Fruit fly (Drosophila melanogaster) whole organism, larva: Measurements from ENCODE around the gene smo.

Experiments
- noc ChIP-seq: fragments of 200-800 bp; sonication (Bioruptor generic); optimal IDR thresholded peaks from 3 replicates; lab custom pipeline; 2019; ENCODE audit warnings: missing biosample characterization, mild to moderate bottlenecking, missing genetic modification characterization, moderate library complexity

smo gene

DNA sequence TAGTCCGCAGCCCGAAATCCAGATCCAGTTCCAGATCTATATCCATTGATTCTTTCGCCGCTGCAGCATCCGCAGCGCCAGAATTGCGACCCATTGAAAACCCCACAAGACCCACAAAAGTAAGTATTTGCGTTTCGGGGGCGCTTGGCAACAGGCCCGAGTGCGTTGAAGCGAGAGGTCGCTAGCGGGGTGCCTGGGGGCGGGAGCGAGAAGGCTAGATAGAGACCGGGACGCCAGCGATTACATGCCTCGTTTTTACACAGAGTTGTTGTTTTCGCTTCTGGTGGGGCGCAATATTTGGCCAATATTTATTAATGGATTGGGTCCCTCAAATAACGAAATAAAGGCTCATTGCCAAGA lies 20.9 kb downstream of the smo start:
- no peak for TF ChIP-seq noc (tag; lab: Kevin White, UChicago)

DNA sequence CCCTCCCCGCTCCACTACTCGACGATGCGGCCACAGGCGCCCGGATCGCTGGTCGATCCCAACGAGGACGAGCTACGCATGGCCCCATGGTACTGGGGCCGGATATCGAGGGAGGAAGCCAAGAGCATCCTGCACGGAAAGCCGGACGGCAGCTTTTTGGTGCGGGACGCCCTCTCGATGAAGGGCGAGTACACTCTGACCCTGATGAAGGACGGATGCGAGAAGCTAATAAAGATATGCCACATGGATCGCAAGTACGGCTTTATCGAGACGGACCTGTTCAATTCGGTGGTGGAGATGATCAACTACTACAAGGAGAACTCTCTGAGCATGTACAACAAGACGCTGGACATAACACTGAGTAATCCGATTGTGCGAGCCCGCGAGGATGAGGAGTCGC lies 21.7 kb downstream of the smo start:
- no peak for TF ChIP-seq noc (tag; lab: Kevin White, UChicago)

dm6 chr2L:300006-300405 lies 22.6 kb downstream of the smo start:
- TF ChIP-seq noc (tag; lab: Kevin White, UChicago) = no peak

DNA sequence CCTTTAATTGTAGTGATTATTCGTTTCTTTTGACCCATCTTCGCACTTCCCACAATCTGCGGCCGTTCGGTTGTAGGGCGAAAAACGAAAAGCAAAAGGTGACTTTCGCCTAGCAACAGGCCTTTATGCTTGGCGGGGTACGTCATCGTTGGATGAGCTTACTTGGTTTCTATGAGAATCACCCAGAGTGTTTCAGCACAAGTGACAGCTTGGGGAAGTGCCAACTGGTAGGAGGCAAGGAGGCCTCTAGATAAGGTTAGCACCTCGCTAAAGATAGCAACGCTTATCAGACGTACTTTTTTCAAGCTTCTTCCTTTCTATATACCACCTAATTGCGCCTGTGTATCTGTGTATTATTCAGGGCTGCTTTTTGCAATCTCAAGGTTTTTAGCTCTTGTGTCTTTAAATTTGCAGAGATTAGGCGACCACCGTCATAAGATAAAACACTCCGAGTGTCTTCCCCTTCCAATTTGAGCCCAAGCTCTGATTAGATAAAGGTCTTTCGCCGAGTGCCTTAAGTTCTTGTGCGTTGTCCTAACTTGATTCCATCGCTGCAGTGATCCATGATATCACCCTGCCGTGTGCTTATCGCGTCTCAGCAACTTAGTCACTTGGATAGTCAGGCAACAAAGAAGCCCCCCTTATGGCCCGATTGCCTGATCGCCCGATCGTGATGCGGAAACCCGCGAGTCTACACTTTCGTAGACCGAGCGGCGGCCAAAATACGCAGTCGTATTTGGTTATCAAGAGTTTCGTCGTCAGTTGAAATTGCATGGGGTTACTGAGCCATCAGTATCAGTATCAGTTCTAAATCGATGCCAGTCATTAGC lies 23.7 kb downstream of the smo start:
- peak; percentile 66 for TF ChIP-seq noc (tag; lab: Kevin White, UChicago)

DNA sequence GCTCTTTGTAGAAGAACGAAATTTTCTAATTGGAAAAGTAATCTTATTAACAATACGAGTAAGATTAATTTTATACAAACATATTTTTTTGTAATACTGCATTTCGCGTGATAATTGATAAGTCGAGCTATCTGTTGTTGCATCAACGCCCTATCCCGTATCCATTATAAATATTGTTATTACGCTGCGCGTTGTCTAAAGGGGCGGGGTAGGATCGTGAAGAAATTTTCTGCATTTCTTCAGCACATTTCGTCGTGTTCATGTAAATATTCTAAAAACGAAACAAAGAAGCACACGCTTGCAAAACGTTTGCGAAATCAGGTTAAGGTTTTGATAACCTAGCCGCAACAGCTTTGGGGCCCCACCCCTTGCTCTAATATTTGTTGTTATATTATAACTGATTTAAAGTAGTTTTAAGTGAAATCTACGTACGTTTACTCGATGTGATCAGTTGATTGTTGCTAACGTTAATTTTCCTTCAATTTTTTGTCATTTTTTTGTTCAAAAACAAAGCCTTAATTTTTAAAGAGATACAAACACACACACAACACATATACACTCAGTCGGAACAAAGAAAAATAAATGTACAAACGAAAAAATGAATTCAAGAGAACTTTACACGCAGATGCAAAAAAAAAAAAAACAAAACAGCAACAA lies 26.1 kb downstream of the smo start:
- TF ChIP-seq noc (tag; lab: Kevin White, UChicago) = no peak

DNA sequence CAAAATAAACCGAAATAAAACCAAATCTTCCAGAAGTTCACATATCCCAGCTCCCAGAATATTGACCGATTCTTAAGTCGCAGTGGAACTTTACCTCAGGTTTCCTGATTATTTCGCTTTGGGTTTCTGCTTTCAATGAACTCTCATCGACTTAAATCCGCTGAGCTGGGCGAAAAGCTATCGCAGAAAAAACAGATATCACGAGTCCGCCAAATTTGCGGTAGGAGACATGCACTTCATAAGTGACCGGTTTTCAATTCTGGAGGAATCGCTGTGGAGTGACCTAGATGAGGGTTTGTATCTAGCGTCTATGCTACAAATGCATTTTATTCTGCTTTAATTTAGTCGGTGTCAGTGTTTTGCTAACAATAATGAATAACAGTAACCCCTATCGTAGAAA lies 27.8 kb downstream of the smo start:
- no peak for TF ChIP-seq noc (tag; lab: Kevin White, UChicago)

dm6 chr2L:305646-306045 lies 28.3 kb downstream of the smo start, which contains the start of gene Plc21C:
TSS of gene Plc21C (plus strand) at chr2L:305935.
- peak; percentile 24 for TF ChIP-seq noc (tag; lab: Kevin White, UChicago)

dm6 chr2L:306188-306927 lies 29.0 kb downstream of the smo start:
- TF ChIP-seq noc (tag; lab: Kevin White, UChicago) = no peak

dm6 chr2L:307129-307528 lies 29.7 kb downstream of the smo start:
- no peak for TF ChIP-seq noc (tag; lab: Kevin White, UChicago)

DNA sequence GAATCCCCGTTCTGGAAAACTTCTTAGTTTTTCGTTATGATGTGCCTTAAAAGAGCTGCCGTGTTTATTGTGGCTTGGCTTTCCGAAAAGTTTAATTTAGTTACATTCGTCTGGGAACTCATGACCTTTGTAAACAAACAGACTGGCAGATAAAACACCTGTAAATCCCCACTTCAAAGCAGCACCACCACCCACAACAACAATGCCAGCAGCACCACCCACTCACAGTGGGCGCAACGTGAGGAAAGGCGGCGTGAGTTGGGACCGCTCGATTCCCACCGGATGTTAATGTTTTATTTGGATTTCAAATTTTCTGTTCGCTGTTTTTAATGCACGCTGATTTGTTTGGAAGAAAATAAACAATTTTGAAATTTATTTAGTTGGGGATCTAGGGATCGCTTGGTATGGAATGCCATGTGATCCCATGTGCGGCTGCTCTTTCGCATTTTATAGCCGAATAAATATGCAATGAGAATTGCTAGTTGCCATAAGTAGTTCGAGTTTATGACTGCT lies 30.9 kb downstream of the smo start:
- TF ChIP-seq noc (tag; lab: Kevin White, UChicago) = no peak

DNA sequence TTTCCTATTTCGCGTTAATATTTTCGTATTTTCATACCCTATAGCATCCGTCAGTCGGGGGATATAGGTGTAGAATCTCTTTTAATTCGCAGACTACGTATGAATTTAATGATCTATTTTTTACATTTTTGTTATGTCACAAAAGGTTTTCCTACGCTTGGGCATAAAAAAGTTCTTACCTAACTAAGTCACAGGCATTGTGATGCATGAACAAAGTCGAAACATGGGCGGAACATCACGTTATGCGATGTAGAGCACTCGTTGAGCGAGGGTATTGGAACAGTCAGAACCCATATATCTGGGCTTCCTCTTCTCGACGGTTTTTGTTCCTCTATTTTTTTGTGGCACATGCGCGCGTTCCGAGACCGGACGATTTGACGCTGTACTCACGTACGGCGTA lies 31.8 kb downstream of the smo start:
- peak; percentile 10 for TF ChIP-seq noc (tag; lab: Kevin White, UChicago)

DNA sequence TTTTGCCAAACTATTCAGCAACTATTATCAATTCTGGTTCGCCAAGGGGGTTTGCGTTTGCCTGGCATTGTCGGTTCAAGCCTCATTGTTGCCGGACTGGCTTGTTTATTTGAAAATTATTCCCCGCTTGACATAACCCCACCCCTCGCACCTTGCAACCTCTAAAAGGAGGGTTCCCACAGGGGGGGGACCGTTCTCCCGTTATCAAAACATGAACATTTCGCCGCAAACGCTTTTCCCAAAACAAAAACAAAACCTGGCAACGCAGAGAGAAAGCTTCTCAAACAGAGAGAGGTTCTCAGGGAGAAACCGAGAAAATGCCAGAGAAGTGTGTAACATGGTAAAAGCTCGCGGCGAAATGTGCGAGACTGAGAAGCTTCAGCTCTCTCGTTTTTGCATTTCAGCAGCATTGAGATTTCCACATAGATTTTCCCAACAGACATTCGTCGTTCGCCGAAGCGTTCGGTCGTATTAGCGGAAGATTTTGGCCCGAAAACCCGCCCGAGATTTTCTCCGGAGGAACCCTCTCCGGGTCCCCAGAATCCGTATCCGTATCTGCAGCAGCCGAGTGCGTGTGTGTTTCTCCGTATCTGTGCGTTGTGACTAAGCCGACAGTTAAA lies 32.5 kb downstream of the smo start:
- no peak for TF ChIP-seq noc (tag; lab: Kevin White, UChicago)

DNA sequence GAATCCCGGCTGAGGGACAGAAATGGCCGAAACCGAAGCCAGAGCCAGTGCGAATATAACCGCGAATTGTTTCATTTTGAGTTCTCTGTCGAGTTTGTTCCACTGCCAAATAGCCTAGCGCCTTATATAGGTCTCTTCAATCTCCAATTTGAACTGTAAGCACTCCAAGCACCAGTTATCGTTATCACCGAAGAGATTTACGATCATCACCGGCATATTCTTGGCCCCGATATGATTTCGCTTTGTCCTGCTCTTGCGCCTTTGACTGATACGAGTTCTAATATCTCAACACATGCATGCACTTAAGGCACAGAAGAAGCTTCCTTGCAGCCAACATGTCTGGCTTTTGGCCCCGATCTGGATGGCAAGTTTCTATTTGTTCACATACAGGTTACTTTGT lies 41.8 kb downstream of the smo start, which contains the start of gene CG11912:
TSS of gene CG11912 (minus strand) at position 101 of the 400 bp plus-strand sequence.
- no peak for TF ChIP-seq noc (tag; lab: Kevin White, UChicago)

DNA sequence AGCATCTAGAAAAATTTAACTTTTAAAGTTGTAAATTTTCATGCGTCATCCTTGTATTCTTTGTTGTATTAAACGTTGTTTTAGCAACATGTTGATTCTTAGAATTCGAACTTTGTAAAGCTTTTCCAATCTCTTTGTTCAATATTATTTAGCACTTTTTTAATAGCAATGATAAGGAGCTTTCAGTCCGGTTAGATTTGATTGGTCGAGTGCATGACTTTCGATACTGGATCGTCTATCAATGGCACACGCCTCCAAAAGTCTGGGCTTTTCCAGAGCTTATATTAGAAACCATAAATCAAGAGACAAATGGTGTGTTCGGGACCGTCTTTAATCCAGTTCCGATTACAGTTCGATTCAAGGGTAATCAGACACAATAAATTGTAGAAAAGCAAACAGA lies 42.4 kb downstream of the smo start:
- no peak for TF ChIP-seq noc (tag; lab: Kevin White, UChicago)

- TF ChIP-seq noc (tag; lab: Kevin White, UChicago) = no peak
These were observed 43.8 kb downstream of the smo start, which contains the start of gene CG11911 for dm6 chr2L:321148-321547. TSS of gene CG11911 (minus strand) at chr2L:321248.
